Fruit fly (Drosophila melanogaster) whole organism, pupa: Measurements from ENCODE around the gene CG14947.

Source experiments
- CG10348 ChIP-seq: fragments of 200-800 bp; sonication (Bioruptor generic); IDR thresholded peaks from 2 replicates; pipeline ENCODE4 v1.3.6; 2022; ENCODE audit warnings: missing biosample characterization, missing genetic modification characterization
- CG12605 ChIP-seq: fragments of 200-800 bp; sonication (Bioruptor generic); IDR thresholded peaks from 2 replicates; pipeline ENCODE4 v1.3.6; 2022; ENCODE audit warnings: missing biosample characterization, missing genetic modification characterization
- CG13204 ChIP-seq: fragments of 200-800 bp; sonication (Bioruptor generic); optimal IDR thresholded peaks from 2 replicates; lab custom pipeline; 2018; ENCODE audit warnings: missing biosample characterization, mild to moderate bottlenecking, missing genetic modification characterization, moderate library complexity
- CG14655 ChIP-seq: fragments of 200-800 bp; sonication (Bioruptor generic); optimal IDR thresholded peaks from 3 replicates; lab custom pipeline; 2017; ENCODE audit warnings: mild to moderate bottlenecking, missing biosample characterization, missing genetic modification reagents, missing genetic modification characterization
- CG15710 ChIP-seq: fragments of 200-800 bp; sonication (Bioruptor generic); optimal IDR thresholded peaks from 2 replicates; lab custom pipeline; 2018; ENCODE audit warnings: missing biosample characterization, mild to moderate bottlenecking, missing genetic modification characterization, moderate library complexity
- CG17806 ChIP-seq: fragments of 200-800 bp; sonication (Bioruptor generic); optimal IDR thresholded peaks from 2 replicates; lab custom pipeline; 2018; ENCODE audit warnings: missing biosample characterization, mild to moderate bottlenecking, missing genetic modification characterization, moderate library complexity
- CG32121 ChIP-seq: fragments of 200-800 bp; sonication (Bioruptor generic); IDR thresholded peaks from 2 replicates; pipeline ENCODE4 v1.3.6; 2022; ENCODE audit warnings: missing biosample characterization, missing genetic modification characterization
- CG34367 ChIP-seq: fragments of 200-800 bp; sonication (Bioruptor generic); optimal IDR thresholded peaks from 2 replicates; lab custom pipeline; 2018; ENCODE audit warnings: missing biosample characterization, mild to moderate bottlenecking, missing genetic modification characterization
- CG4496 ChIP-seq: fragments of 200-800 bp; sonication (Bioruptor generic); IDR thresholded peaks from 3 replicates; pipeline ENCODE4 v1.3.6; 2022; ENCODE audit warnings: missing biosample characterization, missing genetic modification characterization
- CG8159 ChIP-seq: fragments of 200-800 bp; sonication (Bioruptor generic); optimal IDR thresholded peaks from 3 replicates; lab custom pipeline; 2018; ENCODE audit warnings: missing biosample characterization, mild to moderate bottlenecking, missing genetic modification characterization, moderate library complexity
- CG8301 ChIP-seq: fragments of 200-800 bp; sonication (Bioruptor generic); optimal IDR thresholded peaks from 2 replicates; lab custom pipeline; 2018; ENCODE audit warnings: missing biosample characterization, mild to moderate bottlenecking, missing genetic modification characterization
- CG9948 ChIP-seq: fragments of 200-800 bp; sonication (Bioruptor generic); optimal IDR thresholded peaks from 2 replicates; lab custom pipeline; 2018; ENCODE audit warnings: missing biosample characterization, mild to moderate bottlenecking, missing genetic modification characterization, moderate library complexity
- D1 ChIP-seq: fragments of 200-800 bp; sonication (Bioruptor generic); optimal IDR thresholded peaks from 2 replicates; lab custom pipeline; 2018; ENCODE audit warnings: missing biosample characterization, mild to moderate bottlenecking, missing genetic modification characterization, moderate library complexity
- EcR ChIP-seq: fragments of 200-800 bp; sonication (Bioruptor generic); optimal IDR thresholded peaks from 3 replicates; lab custom pipeline; 2019; ENCODE audit warnings: missing biosample characterization, missing genetic modification characterization, mild to moderate bottlenecking, moderate library complexity, missing genetic modification reagents
- Ets98B ChIP-seq: fragments of 200-800 bp; sonication (Bioruptor generic); IDR thresholded peaks from 2 replicates; pipeline ENCODE4 v1.3.6; 2022; ENCODE audit warnings: missing biosample characterization, missing genetic modification characterization
- Pif1A ChIP-seq: fragments of 200-800 bp; sonication (Bioruptor generic); optimal IDR thresholded peaks from 3 replicates; lab custom pipeline; 2016; ENCODE audit warnings: missing biosample characterization, missing genetic modification characterization
- Pif1B ChIP-seq: fragments of 200-800 bp; sonication (Bioruptor generic); optimal IDR thresholded peaks from 3 replicates; lab custom pipeline; 2016; ENCODE audit warnings: missing biosample characterization, missing genetic modification characterization
- Snoo ChIP-seq: fragments of 200-800 bp; sonication (Bioruptor generic); optimal IDR thresholded peaks from 3 replicates; lab custom pipeline; 2017; ENCODE audit warnings: missing biosample characterization, mild to moderate bottlenecking, missing genetic modification characterization, inconsistent platforms
- fd96Ca ChIP-seq: fragments of 200-800 bp; sonication (Bioruptor generic); IDR thresholded peaks from 3 replicates; pipeline ENCODE4 v1.3.6; 2022; ENCODE audit warnings: missing biosample characterization, missing genetic modification characterization
- gl ChIP-seq: fragments of 200-800 bp; sonication (Bioruptor generic); optimal IDR thresholded peaks from 2 replicates; lab custom pipeline; 2018; ENCODE audit warnings: missing biosample characterization, mild to moderate bottlenecking, missing genetic modification characterization
- rn ChIP-seq: fragments of 200-800 bp; sonication (Bioruptor generic); IDR thresholded peaks from 2 replicates; pipeline ENCODE4 v1.3.6; 2022; ENCODE audit warnings: missing biosample characterization, missing genetic modification characterization

CG14947 gene

dm6 chr2L:12089145-12089544, 13.2 kb downstream of the CG14947 start:
- no peak for TF ChIP-seq CG14655 (GFP tag; lab: Kevin White, UChicago)
- TF ChIP-seq CG15710 (tag; lab: Kevin White, UChicago) = no peak
- TF ChIP-seq fd96Ca (GFP tag; lab: Robert Waterston, UW) = no peak
- TF ChIP-seq CG12605 (GFP tag; lab: Robert Waterston, UW) = no peak
- no peak for TF ChIP-seq CG10348
- no peak for TF ChIP-seq CG8301 (tag; lab: Kevin White, UChicago)
- no peak for TF ChIP-seq gl (tag; lab: Kevin White, UChicago)
- no peak for TF ChIP-seq CG4496 (GFP tag; lab: Robert Waterston, UW)
- TF ChIP-seq CG34367 = no peak
- no peak for TF ChIP-seq Pif1A (GFP tag; lab: Kevin White, UChicago)
- TF ChIP-seq CG9948 (tag; lab: Kevin White, UChicago) = no peak
- no peak for TF ChIP-seq CG17806 (tag; lab: Kevin White, UChicago)
- TF ChIP-seq Ets98B (GFP tag; lab: Robert Waterston, UW) = no peak
- TF ChIP-seq CG32121 (GFP tag; lab: Robert Waterston, UW) = no peak
- no peak for TF ChIP-seq EcR (GFP tag; lab: Kevin White, UChicago)
- no peak for TF ChIP-seq Snoo (tag; lab: Kevin White, UChicago)
- no peak for TF ChIP-seq Pif1B (GFP tag; lab: Kevin White, UChicago)
- TF ChIP-seq D1 (tag; lab: Kevin White, UChicago) = no peak
- no peak for TF ChIP-seq CG13204 (GFP tag; lab: Kevin White, UChicago)
- TF ChIP-seq, all 21 proteins: peak for 0

- TF ChIP-seq CG34367 = no peak
- no peak for TF ChIP-seq CG15710 (tag; lab: Kevin White, UChicago)
- TF ChIP-seq EcR (GFP tag; lab: Kevin White, UChicago) = no peak
- no peak for TF ChIP-seq CG4496 (GFP tag; lab: Robert Waterston, UW)
- TF ChIP-seq CG17806 (tag; lab: Kevin White, UChicago) = no peak
- no peak for TF ChIP-seq D1 (tag; lab: Kevin White, UChicago)
- TF ChIP-seq CG13204 (GFP tag; lab: Kevin White, UChicago) = no peak
- TF ChIP-seq CG12605 (GFP tag; lab: Robert Waterston, UW) = no peak
- TF ChIP-seq rn (GFP tag; lab: Robert Waterston, UW) = no peak
- no peak for TF ChIP-seq CG9948 (tag; lab: Kevin White, UChicago)
Observed at dm6 chr2L:12091522-12091921, 15.6 kb downstream of the CG14947 start, which contains the start of gene Pex19. Pex19 (plus strand) TSS chr2L:12091822.

- no peak for TF ChIP-seq CG34367
- TF ChIP-seq CG4496 (GFP tag; lab: Robert Waterston, UW) = no peak
- TF ChIP-seq CG8301 (tag; lab: Kevin White, UChicago) = no peak
- TF ChIP-seq EcR (GFP tag; lab: Kevin White, UChicago) = no peak
- TF ChIP-seq CG32121 (GFP tag; lab: Robert Waterston, UW) = no peak
- no peak for TF ChIP-seq CG13204 (GFP tag; lab: Kevin White, UChicago)
- no peak for TF ChIP-seq CG10348
- no peak for TF ChIP-seq D1 (tag; lab: Kevin White, UChicago)
- no peak for TF ChIP-seq CG8159 (tag; lab: Kevin White, UChicago)
- no peak for TF ChIP-seq CG17806 (tag; lab: Kevin White, UChicago)
- TF ChIP-seq CG12605 (GFP tag; lab: Robert Waterston, UW) = no peak
Observed at dm6 chr2L:12092041-12092440, 16.1 kb downstream of the CG14947 start.

- TF ChIP-seq rn (GFP tag; lab: Robert Waterston, UW) (no peak), EcR (GFP tag; lab: Kevin White, UChicago) (no peak), CG12605 (GFP tag; lab: Robert Waterston, UW) (no peak), CG13204 (GFP tag; lab: Kevin White, UChicago) (no peak), Pif1B (GFP tag; lab: Kevin White, UChicago) (no peak), CG8301 (tag; lab: Kevin White, UChicago) (no peak), CG32121 (GFP tag; lab: Robert Waterston, UW) (no peak), D1 (tag; lab: Kevin White, UChicago) (no peak), gl (tag; lab: Kevin White, UChicago) (no peak), CG17806 (tag; lab: Kevin White, UChicago) (no peak), CG34367 (no peak), Ets98B (GFP tag; lab: Robert Waterston, UW) (no peak), fd96Ca (GFP tag; lab: Robert Waterston, UW) (no peak), CG15710 (tag; lab: Kevin White, UChicago) (no peak), CG8159 (tag; lab: Kevin White, UChicago) (no peak), CG10348 (no peak), Pif1A (GFP tag; lab: Kevin White, UChicago) (no peak)
Observed at dm6 chr2L:12092719-12093118, 16.8 kb downstream of the CG14947 start.

dm6 chr2L:12093652-12094051, 17.8 kb downstream of the CG14947 start:
- TF ChIP-seq rn (GFP tag; lab: Robert Waterston, UW) (no peak), CG8301 (tag; lab: Kevin White, UChicago) (no peak), CG17806 (tag; lab: Kevin White, UChicago) (no peak), CG15710 (tag; lab: Kevin White, UChicago) (no peak), Pif1A (GFP tag; lab: Kevin White, UChicago) (no peak), CG9948 (tag; lab: Kevin White, UChicago) (no peak), CG13204 (GFP tag; lab: Kevin White, UChicago) (no peak), Pif1B (GFP tag; lab: Kevin White, UChicago) (no peak), D1 (tag; lab: Kevin White, UChicago) (no peak), CG4496 (GFP tag; lab: Robert Waterston, UW) (no peak), Snoo (tag; lab: Kevin White, UChicago) (no peak), fd96Ca (GFP tag; lab: Robert Waterston, UW) (no peak), CG8159 (tag; lab: Kevin White, UChicago) (no peak)
